Fruit fly (Drosophila melanogaster) whole organism, prepupa: ENCODE data around the gene Pex2.

Source experiments
- Blimp-1 ChIP-seq: fragments of 200-800 bp; sonication (Bioruptor generic); optimal IDR thresholded peaks from 3 replicates; lab custom pipeline; 2017; ENCODE audit warnings: missing biosample characterization, missing genetic modification characterization, mild to moderate bottlenecking, moderate library complexity, missing genetic modification reagents
- CG10631 ChIP-seq: fragments of 200-800 bp; sonication (Bioruptor generic); optimal IDR thresholded peaks from 2 replicates; lab custom pipeline; 2016; ENCODE audit warnings: missing biosample characterization, missing genetic modification characterization
- CG10669 ChIP-seq: fragments of 200-800 bp; sonication (Bioruptor generic); optimal IDR thresholded peaks from 3 replicates; lab custom pipeline; 2018; ENCODE audit warnings: missing biosample characterization, mild to moderate bottlenecking, missing genetic modification characterization, moderate library complexity
- CG11762 ChIP-seq: fragments of 200-800 bp; sonication (Bioruptor generic); optimal IDR thresholded peaks from 3 replicates; lab custom pipeline; 2016; ENCODE audit warnings: missing biosample characterization, missing genetic modification characterization; ENCODE audit not compliant: insufficient read depth
- CG11902 ChIP-seq: fragments of 200-800 bp; sonication (Bioruptor generic); optimal IDR thresholded peaks from 3 replicates; lab custom pipeline; 2016; ENCODE audit warnings: missing biosample characterization, missing genetic modification characterization
- CG15336 ChIP-seq: fragments of 200-800 bp; sonication (Bioruptor generic); IDR thresholded peaks from 2 replicates; pipeline ENCODE4 v1.3.6; 2022; ENCODE audit warnings: missing biosample characterization, missing genetic modification characterization
- CG1621 ChIP-seq: fragments of 200-800 bp; sonication (Bioruptor generic); optimal IDR thresholded peaks from 3 replicates; lab custom pipeline; 2018; ENCODE audit warnings: missing biosample characterization, mild to moderate bottlenecking, missing genetic modification characterization
- CG16779 ChIP-seq: fragments of 200-800 bp; sonication (Bioruptor generic); optimal IDR thresholded peaks from 3 replicates; lab custom pipeline; 2017; ENCODE audit warnings: missing biosample characterization, mild to moderate bottlenecking, missing genetic modification characterization
- CG3032 ChIP-seq: fragments of 200-800 bp; optimal IDR thresholded peaks from 2 replicates; lab custom pipeline; 2019; ENCODE audit warnings: missing biosample characterization, mild to moderate bottlenecking, missing genetic modification characterization, moderate library complexity
- CG31627 ChIP-seq: fragments of 200-800 bp; sonication (Bioruptor generic); optimal IDR thresholded peaks from 3 replicates; lab custom pipeline; 2016; ENCODE audit warnings: missing biosample characterization, missing genetic modification characterization
- CG34406 ChIP-seq: fragments of 200-800 bp; sonication (Bioruptor generic); optimal IDR thresholded peaks from 3 replicates; lab custom pipeline; 2016; ENCODE audit warnings: missing biosample characterization, missing genetic modification characterization
- CG3919 ChIP-seq: fragments of 200-800 bp; sonication (Bioruptor generic); optimal IDR thresholded peaks from 3 replicates; lab custom pipeline; 2016; ENCODE audit warnings: missing biosample characterization, missing genetic modification characterization
- CG6163 ChIP-seq: fragments of 200-800 bp; sonication (Bioruptor generic); IDR thresholded peaks from 3 replicates; pipeline ENCODE4 v1.3.6; 2022; ENCODE audit warnings: missing biosample characterization, missing genetic modification characterization
- CG6792 ChIP-seq: fragments of 200-800 bp; sonication (Bioruptor generic); optimal IDR thresholded peaks from 3 replicates; lab custom pipeline; 2016; ENCODE audit warnings: missing biosample characterization, missing genetic modification characterization
- CG6808 ChIP-seq: fragments of 200-800 bp; sonication (Bioruptor generic); optimal IDR thresholded peaks from 3 replicates; lab custom pipeline; 2017; ENCODE audit warnings: missing biosample characterization, missing genetic modification characterization, mild to moderate bottlenecking, moderate library complexity, missing genetic modification reagents
- CG6854 ChIP-seq: fragments of 200-800 bp; sonication (Bioruptor generic); optimal IDR thresholded peaks from 2 replicates; lab custom pipeline; 2017; ENCODE audit warnings: missing biosample characterization, mild to moderate bottlenecking, missing genetic modification characterization
- CG7368 ChIP-seq: fragments of 200-800 bp; sonication (Bioruptor generic); optimal IDR thresholded peaks from 3 replicates; lab custom pipeline; 2016; ENCODE audit warnings: missing biosample characterization, missing genetic modification characterization
- CG8119 ChIP-seq: fragments of 200-800 bp; sonication (Bioruptor generic); IDR thresholded peaks from 3 replicates; pipeline ENCODE4 v1.3.6; 2022; ENCODE audit warnings: missing biosample characterization, missing genetic modification characterization
- CG8319 ChIP-seq: fragments of 200-800 bp; sonication (Bioruptor generic); optimal IDR thresholded peaks from 3 replicates; lab custom pipeline; 2016; ENCODE audit warnings: missing biosample characterization, missing genetic modification characterization
- CG8632 ChIP-seq: fragments of 200-800 bp; sonication (Bioruptor generic); optimal IDR thresholded peaks from 3 replicates; lab custom pipeline; 2016; ENCODE audit warnings: missing biosample characterization, missing genetic modification characterization
- CG9139 ChIP-seq: fragments of 200-800 bp; sonication (Bioruptor generic); optimal IDR thresholded peaks from 3 replicates; lab custom pipeline; 2017; ENCODE audit warnings: missing biosample characterization, mild to moderate bottlenecking, missing genetic modification characterization
- Eip75B ChIP-seq: fragments of 200-800 bp; sonication (Bioruptor generic); optimal IDR thresholded peaks from 3 replicates; lab custom pipeline; 2016; ENCODE audit warnings: missing biosample characterization, missing genetic modification characterization
- Eip78C ChIP-seq: fragments of 200-800 bp; sonication (Bioruptor generic); peaks from one replicate; lab custom pipeline; 2016; ENCODE audit warnings: missing biosample characterization, missing genetic modification characterization
- Eip93F ChIP-seq: fragments of 200-800 bp; sonication (Bioruptor generic); optimal IDR thresholded peaks from 2 replicates; lab custom pipeline; 2016; ENCODE audit warnings: missing biosample characterization, mild to moderate bottlenecking, missing genetic modification characterization
- Ets21C ChIP-seq: fragments of 200-800 bp; sonication (Bioruptor generic); optimal IDR thresholded peaks from 3 replicates; lab custom pipeline; 2016; ENCODE audit warnings: missing biosample characterization, missing genetic modification characterization
- Ets96B ChIP-seq: fragments of 200-800 bp; optimal IDR thresholded peaks from 2 replicates; lab custom pipeline; 2019; ENCODE audit warnings: missing biosample characterization, mild to moderate bottlenecking, missing genetic modification characterization, moderate library complexity
- Hr38 ChIP-seq: sonication (Bioruptor generic); optimal IDR thresholded peaks from 2 replicates; lab custom pipeline; 2016; ENCODE audit warnings: missing biosample characterization, missing genetic modification characterization
- Hr39 ChIP-seq: fragments of 200-800 bp; sonication (Bioruptor generic); optimal IDR thresholded peaks from 2 replicates; lab custom pipeline; 2016; ENCODE audit warnings: missing biosample characterization, missing genetic modification characterization
- Lpt ChIP-seq: fragments of 200-800 bp; sonication (Bioruptor generic); optimal IDR thresholded peaks from 3 replicates; lab custom pipeline; 2016; ENCODE audit warnings: missing biosample characterization, missing genetic modification characterization
- Met ChIP-seq: fragments of 200-800 bp; sonication (Bioruptor generic); optimal IDR thresholded peaks from 3 replicates; lab custom pipeline; 2016; ENCODE audit warnings: missing biosample characterization, missing genetic modification characterization
- OdsH ChIP-seq: fragments of 200-800 bp; sonication (Bioruptor generic); optimal IDR thresholded peaks from 3 replicates; lab custom pipeline; 2016; ENCODE audit warnings: missing biosample characterization, missing genetic modification characterization
- Smox ChIP-seq: fragments of 200-800 bp; sonication (Bioruptor generic); optimal IDR thresholded peaks from 3 replicates; lab custom pipeline; 2016; ENCODE audit warnings: missing biosample characterization, missing genetic modification characterization
- Sox102F ChIP-seq: fragments of 200-800 bp; sonication (Bioruptor generic); optimal IDR thresholded peaks from 2 replicates; lab custom pipeline; 2016; ENCODE audit warnings: missing biosample characterization, mild to moderate bottlenecking, missing genetic modification characterization
- Sox14 ChIP-seq: fragments of 200-800 bp; sonication (Bioruptor generic); optimal IDR thresholded peaks from 3 replicates; lab custom pipeline; 2016; ENCODE audit warnings: missing biosample characterization, missing genetic modification characterization
- Sox15 ChIP-seq: fragments of 200-800 bp; sonication (Bioruptor generic); optimal IDR thresholded peaks from 3 replicates; lab custom pipeline; 2016; ENCODE audit warnings: missing biosample characterization, missing genetic modification characterization
- achi ChIP-seq: fragments of 200-800 bp; sonication (Bioruptor generic); optimal IDR thresholded peaks from 3 replicates; lab custom pipeline; 2016; ENCODE audit warnings: missing biosample characterization, missing genetic modification characterization
- acj6 ChIP-seq: fragments of 200-800 bp; sonication (Bioruptor generic); optimal IDR thresholded peaks from 3 replicates; lab custom pipeline; 2016; ENCODE audit warnings: missing biosample characterization, missing genetic modification characterization
- cyc ChIP-seq: fragments of 200-800 bp; sonication (Bioruptor generic); optimal IDR thresholded peaks from 3 replicates; lab custom pipeline; 2016; ENCODE audit warnings: missing biosample characterization, missing genetic modification characterization
- dac ChIP-seq: fragments of 200-800 bp; sonication (Bioruptor generic); optimal IDR thresholded peaks from 2 replicates; lab custom pipeline; 2017; ENCODE audit warnings: missing biosample characterization, mild to moderate bottlenecking, missing genetic modification characterization
- eg ChIP-seq: fragments of 200-800 bp; sonication (Bioruptor generic); IDR thresholded peaks from 3 replicates; pipeline ENCODE4 v1.3.6; 2022; ENCODE audit warnings: missing biosample characterization, missing genetic modification characterization
- esn ChIP-seq: fragments of 200-800 bp; sonication (Bioruptor generic); optimal IDR thresholded peaks from 2 replicates; lab custom pipeline; 2016; ENCODE audit warnings: missing biosample characterization, mild to moderate bottlenecking, missing genetic modification characterization, moderate library complexity
- fd59A ChIP-seq: fragments of 200-800 bp; sonication (Bioruptor generic); optimal IDR thresholded peaks from 2 replicates; lab custom pipeline; 2017; ENCODE audit warnings: missing biosample characterization, mild to moderate bottlenecking, missing genetic modification characterization, missing genetic modification reagents
- fkh ChIP-seq: fragments of 200-800 bp; sonication (Bioruptor generic); optimal IDR thresholded peaks from 3 replicates; lab custom pipeline; 2017; ENCODE audit warnings: missing biosample characterization, mild to moderate bottlenecking, missing genetic modification characterization, moderate library complexity
- lz ChIP-seq: fragments of 200-800 bp; sonication (Bioruptor generic); optimal IDR thresholded peaks from 3 replicates; lab custom pipeline; 2016; ENCODE audit warnings: missing biosample characterization, missing genetic modification characterization
- net ChIP-seq: fragments of 200-800 bp; sonication (Bioruptor generic); optimal IDR thresholded peaks from 3 replicates; lab custom pipeline; 2016; ENCODE audit warnings: missing biosample characterization, missing genetic modification characterization
- pdm3 ChIP-seq: fragments of 200-800 bp; sonication (Bioruptor generic); optimal IDR thresholded peaks from 3 replicates; lab custom pipeline; 2016; ENCODE audit warnings: missing biosample characterization, missing genetic modification characterization
- salr ChIP-seq, 2 experiments: fragments of 200-800 bp; sonication (Bioruptor generic); optimal IDR thresholded peaks; 3 replicates each; lab custom pipeline; 2016 to 2018; ENCODE audit warnings: missing biosample characterization in 2 of 2, missing genetic modification characterization in 2 of 2, mild to moderate bottlenecking in 1 of 2
- spab ChIP-seq: fragments of 200-800 bp; sonication (Bioruptor generic); optimal IDR thresholded peaks from 2 replicates; lab custom pipeline; 2017; ENCODE audit warnings: missing biosample characterization, mild to moderate bottlenecking, missing genetic modification characterization, missing genetic modification reagents
- svp ChIP-seq: fragments of 200-800 bp; sonication (Bioruptor generic); peaks from one replicate; lab custom pipeline; 2016; ENCODE audit warnings: missing biosample characterization, missing genetic modification characterization
- vri ChIP-seq: fragments of 200-800 bp; sonication (Bioruptor generic); optimal IDR thresholded peaks from 3 replicates; lab custom pipeline; 2016; ENCODE audit warnings: missing biosample characterization, mild to moderate bottlenecking, missing genetic modification characterization

Pex2 gene

DNA sequence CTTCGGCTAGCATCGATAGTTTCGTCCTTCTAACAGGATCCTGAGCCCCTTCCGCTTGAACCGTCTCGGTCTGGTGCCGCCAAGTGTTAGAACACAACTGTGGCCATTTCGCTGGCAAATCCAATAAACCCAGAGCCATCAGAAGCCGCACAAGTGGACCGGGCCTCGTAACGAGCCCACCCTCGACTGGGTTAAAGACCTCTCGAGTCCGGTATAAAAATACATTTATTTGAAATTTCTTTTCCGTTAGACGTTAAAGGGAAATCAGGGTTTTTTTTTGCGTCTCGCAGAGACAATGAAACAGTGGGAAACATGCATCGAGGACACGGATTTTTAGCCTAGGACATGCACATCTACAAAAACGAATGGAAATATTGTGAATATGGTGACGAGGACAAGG, 17.3 kb downstream of the Pex2 start, which contains the start of gene Culd:
Gene Culd (minus strand): TSS at position 101 of the 400 bp plus-strand sequence.
- no peak for TF ChIP-seq dac (GFP tag; lab: Kevin White, UChicago)
- TF ChIP-seq achi (GFP tag; lab: Kevin White, UChicago): no peak
- no peak for TF ChIP-seq CG31627 (GFP tag; lab: Kevin White, UChicago)
- no peak for TF ChIP-seq Hr38 (GFP tag; lab: Kevin White, UChicago)
- TF ChIP-seq CG6854 (GFP tag; lab: Kevin White, UChicago): no peak
- no peak for TF ChIP-seq Ets96B (tag; lab: Kevin White, UChicago)
- TF ChIP-seq CG8119 (GFP tag; lab: Robert Waterston, UW): no peak
- no peak for TF ChIP-seq Sox14
- no peak for TF ChIP-seq CG10669 (GFP tag; lab: Kevin White, UChicago)
- no peak for TF ChIP-seq CG15336 (GFP tag; lab: Robert Waterston, UW)

DNA sequence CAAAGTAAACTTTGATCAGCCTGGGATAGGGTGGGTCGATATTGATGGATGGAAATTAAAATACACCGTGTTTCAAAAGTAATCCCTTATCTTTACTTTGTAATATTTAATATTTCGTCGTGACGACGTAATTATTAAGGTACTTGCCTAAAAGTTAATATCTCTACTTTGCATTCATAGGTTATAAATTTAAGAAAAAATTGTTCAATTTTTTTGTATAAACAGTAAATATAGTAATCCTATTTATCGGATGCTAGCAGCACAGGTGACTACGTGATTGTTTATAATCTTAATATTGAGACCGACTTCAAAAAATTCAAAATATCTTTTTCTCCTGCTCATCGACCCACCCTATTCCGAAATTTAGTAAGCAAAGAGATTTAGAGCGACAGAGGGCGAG, 19.3 kb downstream of the Pex2 start:
- TF ChIP-seq CG3919 (no peak), Met (GFP tag; lab: Kevin White, UChicago) (no peak), CG1621 (tag; lab: Kevin White, UChicago) (no peak), acj6 (GFP tag; lab: Kevin White, UChicago) (no peak), CG31627 (GFP tag; lab: Kevin White, UChicago) (peak; percentile 11), fd59A (GFP tag; lab: Kevin White, UChicago) (peak; percentile 32), pdm3 (GFP tag; lab: Kevin White, UChicago) (no peak), CG8632 (GFP tag; lab: Kevin White, UChicago) (no peak), Ets21C (GFP tag; lab: Kevin White, UChicago) (no peak), CG10631 (GFP tag; lab: Kevin White, UChicago) (no peak), lz (GFP tag; lab: Kevin White, UChicago) (no peak), Lpt (GFP tag; lab: Kevin White, UChicago) (no peak), spab (GFP tag; lab: Kevin White, UChicago) (peak; percentile 48), fkh (GFP tag; lab: Kevin White, UChicago) (no peak), CG8119 (GFP tag; lab: Robert Waterston, UW) (peak; percentile 53; the same call in 1 of the 3 replicates), Smox (GFP tag; lab: Kevin White, UChicago) (no peak), CG6163 (0 out of 3 replicates have a peak, but pooled peaks have one; percentile 37), cyc (GFP tag; lab: Kevin White, UChicago) (peak; percentile 36), eg (GFP tag; lab: Robert Waterston, UW) (peak; percentile 52; the same call in 1 of the 3 replicates), CG16779 (tag; lab: Kevin White, UChicago) (peak; percentile 39), CG3032 (tag; lab: Kevin White, UChicago) (no peak), OdsH (GFP tag; lab: Kevin White, UChicago) (no peak), salr (GFP tag; optimal IDR thresholded peaks at IDR 0.05; lab: Kevin White, UChicago) (no peak), Eip75B (GFP tag; lab: Kevin White, UChicago) (no peak), Eip78C (GFP tag; lab: Kevin White, UChicago) (no peak), CG34406 (GFP tag; lab: Kevin White, UChicago) (no peak), CG11902 (peak; percentile 4), CG9139 (GFP tag; lab: Kevin White, UChicago) (no peak), net (GFP tag; lab: Kevin White, UChicago) (no peak), CG15336 (GFP tag; lab: Robert Waterston, UW) (peak; percentile 60), Sox102F (GFP tag; lab: Kevin White, UChicago) (no peak), vri (GFP tag; lab: Kevin White, UChicago) (no peak), esn (peak; percentile 62), svp (GFP tag; lab: Kevin White, UChicago) (peak; percentile 83), Hr39 (GFP tag; lab: Kevin White, UChicago) (peak; percentile 22), CG11762 (GFP tag; lab: Kevin White, UChicago) (peak; percentile 38), Blimp-1 (GFP tag; lab: Kevin White, UChicago) (no peak), CG6808 (GFP tag; lab: Kevin White, UChicago) (peak; percentile 68), CG8319 (peak; percentile 16), Eip93F (no peak), Sox15 (GFP tag; lab: Kevin White, UChicago) (no peak), CG6792 (no peak), CG7368 (GFP tag; lab: Kevin White, UChicago) (peak; percentile 24)
